Fruit fly (Drosophila melanogaster): ENCODE measurements around the gene eIF3e.
A peak's percentile ranks its signal among the peaks of the same experiment; 100 is the strongest.

eIF3e gene

dm6 chr3L:16765647-16766628, 20.8 kb downstream of the eIF3e start, which contains the start of gene Nrt (continued):
- TF ChIP-seq CG6254 (GFP tag; optimal IDR thresholded peaks at IDR 0.05) (peak; percentile 41), CG17186 (GFP tag; optimal IDR thresholded peaks at IDR 0.05) (no peak), CG18764 (GFP tag; optimal IDR thresholded peaks at IDR 0.05) (peak; percentile 44), dysf (GFP tag; IDR thresholded peaks at IDR 0.05) (0 out of 3 replicates have a peak, but pooled peaks have one; percentile 43), CG10959 (GFP tag; IDR thresholded peaks at IDR 0.05) (no peak), CG17361 (GFP tag; IDR thresholded peaks at IDR 0.05) (peak; percentile 67; the same call in 2 of the 3 replicates), CG15073 (GFP tag; optimal IDR thresholded peaks at IDR 0.05) (no peak), shn (GFP tag; optimal IDR thresholded peaks at IDR 0.05) (no peak), az2 (GFP tag; optimal IDR thresholded peaks at IDR 0.05) (peak; percentile 71), Bgb (GFP tag; IDR thresholded peaks at IDR 0.05; ENCODE audit: partially characterized antibody) (peak; percentile 52), CG32767 (GFP tag; IDR thresholded peaks at IDR 0.05) (0 out of 2 replicates have a peak, but pooled peaks have one; percentile 14), Blimp-1 (GFP tag; optimal IDR thresholded peaks at IDR 0.05) (peak; percentile 78), stc (GFP tag; IDR thresholded peaks at IDR 0.05) (0 out of 2 replicates have a peak, but pooled peaks have one; percentile 58), ERR (GFP tag; optimal IDR thresholded peaks at IDR 0.05) (no peak), stwl (tag; optimal IDR thresholded peaks at IDR 0.05) (peak; percentile 4), croc (GFP tag; conservative IDR thresholded peaks at IDR 0.05) (no peak), Med (GFP tag) (peak; percentile 93), Elba2 (GFP tag; optimal IDR thresholded peaks at IDR 0.05) (peak; percentile 95), zen (tag; optimal IDR thresholded peaks at IDR 0.05) (no peak), CG2120 (GFP tag; optimal IDR thresholded peaks at IDR 0.05) (peak; percentile 54), fu2 (GFP tag; optimal IDR thresholded peaks at IDR 0.05) (no peak), PHDP (tag; optimal IDR thresholded peaks at IDR 0.05) (peak; percentile 84), emc (GFP tag; optimal IDR thresholded peaks at IDR 0.05) (no peak), CG14441 (GFP tag; IDR thresholded peaks at IDR 0.05) (0 out of 2 replicates have a peak, but pooled peaks have one; percentile 12), H2.0 (GFP tag; IDR thresholded peaks at IDR 0.05) (no peak), CG4854 (GFP tag; optimal IDR thresholded peaks at IDR 0.05) (peak; percentile 1), Dip3 (GFP tag; optimal IDR thresholded peaks at IDR 0.05) (no peak), CG31224 (GFP tag; IDR thresholded peaks at IDR 0.05) (no peak), Sry-δ (GFP tag; optimal IDR thresholded peaks at IDR 0.05) (no peak), ewg (GFP tag; optimal IDR thresholded peaks at IDR 0.05) (no peak), CG9876 (GFP tag; optimal IDR thresholded peaks at IDR 0.05) (no peak), Sox102F (GFP tag; optimal IDR thresholded peaks at IDR 0.05) (peak; percentile 61), zfh2 (GFP tag; optimal IDR thresholded peaks at IDR 0.05) (no peak), CG8765 (GFP tag; IDR thresholded peaks at IDR 0.05) (no peak), CG10565 (GFP tag; optimal IDR thresholded peaks at IDR 0.05) (no peak), repo (GFP tag; optimal IDR thresholded peaks at IDR 0.05) (no peak), Rx (GFP tag; IDR thresholded peaks at IDR 0.05) (no peak), CG7556 (GFP tag; optimal IDR thresholded peaks at IDR 0.05) (peak; percentile 85), CG8290 (GFP tag; optimal IDR thresholded peaks at IDR 0.05) (peak; percentile 41), CG8290 (tag; optimal IDR thresholded peaks at IDR 0.05) (peak; percentile 2 to 56), CG4404 (GFP tag; IDR thresholded peaks at IDR 0.05) (no peak), ftz-f1 (GFP tag; optimal IDR thresholded peaks at IDR 0.05) (no peak), CG18262 (tag; optimal IDR thresholded peaks at IDR 0.05) (peak; percentile 73), CG11247 (GFP tag; IDR thresholded peaks at IDR 0.05) (no peak), CG12104 (GFP tag; optimal IDR thresholded peaks at IDR 0.05) (peak; percentile 34), CoRest (tag; optimal IDR thresholded peaks at IDR 0.05) (peak; percentile 69), maf-S (GFP tag; optimal IDR thresholded peaks at IDR 0.05) (no peak), nerfin-2 (GFP tag; IDR thresholded peaks at IDR 0.05; ENCODE audit: partially characterized antibody) (0 out of 2 replicates have a peak, but pooled peaks have one; percentile 40), CG5180 (GFP tag; optimal IDR thresholded peaks at IDR 0.05) (peak; percentile 39)
